Fruit fly (Drosophila melanogaster): ENCODE data around the gene CG12093.

The CG12093 gene

DNA sequence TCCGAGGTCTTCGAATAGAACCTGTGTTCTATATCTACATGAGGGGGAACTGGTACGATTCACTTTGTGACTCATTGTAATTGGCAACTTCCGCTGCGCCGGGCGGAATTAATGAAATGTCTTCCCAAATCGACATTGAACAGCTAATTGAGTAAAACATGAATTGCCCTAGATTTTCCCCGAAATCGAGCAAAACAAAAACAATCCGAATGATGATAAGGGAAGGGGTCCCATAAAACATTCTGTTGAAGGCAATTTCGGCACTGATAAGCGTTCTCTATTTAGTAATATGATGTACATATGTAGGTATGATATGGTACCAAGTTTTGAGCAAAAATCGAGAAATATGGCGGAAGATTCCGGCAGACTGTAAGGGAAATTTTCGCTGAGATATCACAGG, 36.0 kb upstream of the CG12093 start (continued):
- TF ChIP-seq B-H2 (GFP tag; optimal IDR thresholded peaks at IDR 0.05) (no peak), NC2α (GFP tag; optimal IDR thresholded peaks at IDR 0.05) (no peak), CG14667 (GFP tag; IDR thresholded peaks at IDR 0.05) (no peak), Lhr (GFP tag; optimal IDR thresholded peaks at IDR 0.05) (no peak), B-H1 (GFP tag; IDR thresholded peaks at IDR 0.05) (no peak), croc (GFP tag; conservative IDR thresholded peaks at IDR 0.05) (no peak), Rfx (GFP tag; IDR thresholded peaks at IDR 0.05) (no peak), org-1 (GFP tag; optimal IDR thresholded peaks at IDR 0.05) (no peak), CG1832 (GFP tag; optimal IDR thresholded peaks at IDR 0.05) (no peak), CG43689 (GFP tag; IDR thresholded peaks at IDR 0.05) (no peak), Vsx1 (GFP tag; optimal IDR thresholded peaks at IDR 0.05) (peak; percentile 10), tup (GFP tag; optimal IDR thresholded peaks at IDR 0.05) (no peak), CTCF (GFP tag; optimal IDR thresholded peaks at IDR 0.05) (no peak), CG9609 (GFP tag; optimal IDR thresholded peaks at IDR 0.05) (no peak), caup (GFP tag; optimal IDR thresholded peaks at IDR 0.05; ENCODE audit: severe bottlenecking) (peak; percentile 11), aop (GFP tag; IDR thresholded peaks at IDR 0.05) (no peak), zen (tag; optimal IDR thresholded peaks at IDR 0.05) (no peak), CG34422 (GFP tag; IDR thresholded peaks at IDR 0.05) (no peak), CG6272 (GFP tag; IDR thresholded peaks at IDR 0.05) (no peak), gro (GFP tag; optimal IDR thresholded peaks at IDR 0.05) (no peak), mirr (GFP tag; optimal IDR thresholded peaks at IDR 0.05) (peak; percentile 39), CG1603 (tag; optimal IDR thresholded peaks at IDR 0.05) (no peak), pnt (GFP tag; optimal IDR thresholded peaks at IDR 0.05) (no peak), Gug (GFP tag; IDR thresholded peaks at IDR 0.05) (no peak), CG17829 (tag; optimal IDR thresholded peaks at IDR 0.05) (no peak), odd (GFP tag; optimal IDR thresholded peaks at IDR 0.05) (no peak), nerfin-1 (tag; optimal IDR thresholded peaks at IDR 0.05) (no peak), CG17912 (GFP tag; optimal IDR thresholded peaks at IDR 0.05) (no peak), exex (tag; optimal IDR thresholded peaks at IDR 0.05) (peak; percentile 61), CG42726 (GFP tag; IDR thresholded peaks at IDR 0.05; ENCODE audit: partially characterized antibody) (no peak), CG4707 (GFP tag; optimal IDR thresholded peaks at IDR 0.05) (no peak), CG10274 (GFP tag; optimal IDR thresholded peaks at IDR 0.05) (no peak), cg (GFP tag; optimal IDR thresholded peaks at IDR 0.05) (no peak), tio (GFP tag; optimal IDR thresholded peaks at IDR 0.05) (no peak), sd (tag; optimal IDR thresholded peaks at IDR 0.05) (peak; percentile 26)

DNA sequence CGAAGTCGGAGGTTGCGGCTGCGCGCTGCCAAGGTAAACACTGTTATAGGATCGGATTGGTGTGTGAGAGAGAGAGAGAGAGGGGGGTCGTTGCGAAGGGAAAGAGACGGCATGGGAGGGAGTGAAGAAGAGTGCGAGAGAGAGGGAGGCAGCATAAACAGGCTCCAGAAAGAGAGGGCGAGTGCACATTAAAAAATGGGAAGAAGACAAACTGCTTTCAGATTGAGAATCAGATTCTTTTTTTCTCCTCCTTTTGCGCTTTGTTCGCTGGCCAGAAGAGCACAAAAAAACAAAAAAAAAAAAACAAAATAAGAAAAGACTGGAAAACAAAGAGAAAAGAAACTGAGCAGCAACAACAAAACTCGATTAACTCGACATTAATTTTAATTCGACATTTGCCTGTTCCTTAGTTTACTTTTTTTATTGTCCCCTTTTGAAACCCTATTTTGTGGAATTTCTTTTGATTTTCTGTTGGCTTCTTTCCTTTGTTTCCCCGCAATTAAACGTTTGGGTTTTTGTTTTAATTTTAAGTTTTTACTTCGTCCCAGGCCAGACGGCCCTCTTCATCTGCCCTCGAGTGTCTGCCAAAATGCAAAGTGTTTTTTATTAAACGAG, 34.6 kb upstream of the CG12093 start:
- TF ChIP-seq Blimp-1 (GFP tag; optimal IDR thresholded peaks at IDR 0.05) (peak; percentile 20), Hey (tag; optimal IDR thresholded peaks at IDR 0.05) (no peak), run (tag; optimal IDR thresholded peaks at IDR 0.05) (no peak), psq (GFP tag; optimal IDR thresholded peaks at IDR 0.05) (peak; percentile 75), CG4820 (GFP tag; optimal IDR thresholded peaks at IDR 0.05) (no peak), CG15269 (tag; optimal IDR thresholded peaks at IDR 0.05) (no peak), CG15073 (GFP tag; optimal IDR thresholded peaks at IDR 0.05) (no peak), CG12236 (GFP tag; optimal IDR thresholded peaks at IDR 0.05) (no peak), gem (tag; optimal IDR thresholded peaks at IDR 0.05) (peak; percentile 32), Abd-B (GFP tag; optimal IDR thresholded peaks at IDR 0.05) (no peak), CG11398 (GFP tag; optimal IDR thresholded peaks at IDR 0.05) (no peak), ci (GFP tag; IDR thresholded peaks at IDR 0.05) (peak; percentile 35; the same call in 1 of the 3 replicates), amos (GFP tag; IDR thresholded peaks at IDR 0.05; ENCODE audit: partially characterized antibody) (no peak), Hsf (GFP tag; optimal IDR thresholded peaks at IDR 0.05) (no peak), CG4360 (GFP tag; IDR thresholded peaks at IDR 0.05) (0 out of 2 replicates have a peak, but pooled peaks have one; percentile 43), Dll (GFP tag; IDR thresholded peaks at IDR 0.05; ENCODE audit: partially characterized antibody) (no peak), eve (GFP tag; optimal IDR thresholded peaks at IDR 0.05) (peak in 1 of 2 experiments; percentile 46), CG9797 (GFP tag; optimal IDR thresholded peaks at IDR 0.05) (no peak)
